Worm (Caenorhabditis elegans) whole organism, early embryonic: ENCODE results near the gene T26H10.2.

Experiments
- aly-1 ChIP-seq: sonication (generic microtip); optimal IDR thresholded peaks from 2 replicates; lab custom pipeline; 2016; ENCODE audit warnings: missing genetic modification characterization, missing compliant biosample characterization
- ama-1 ChIP-seq: fragments of 150-350 bp; optimal IDR thresholded peaks from 2 replicates; lab custom pipeline; 2014
- hmbx-1 ChIP-seq: sonication (generic microtip); optimal IDR thresholded peaks from 2 replicates; lab custom pipeline; 2016; ENCODE audit warnings: mild to moderate bottlenecking, missing genetic modification characterization, missing compliant biosample characterization
- hmg-4 ChIP-seq: fragments of 200-800 bp; sonication (Bioruptor generic); optimal IDR thresholded peaks from 2 replicates; lab custom pipeline; 2018; ENCODE audit warnings: mild to moderate bottlenecking, missing genetic modification characterization, missing compliant biosample characterization
- hnd-1 ChIP-seq: sonication (generic microtip); optimal IDR thresholded peaks from 2 replicates; lab custom pipeline; 2016; ENCODE audit warnings: missing genetic modification characterization, missing compliant biosample characterization
- pes-1 ChIP-seq: fragments of 200-800 bp; sonication (Bioruptor generic); IDR thresholded peaks from 2 replicates; pipeline ENCODE4 v1.3.6; 2022; ENCODE audit warnings: missing genetic modification reagents, missing genetic modification characterization, missing compliant biosample characterization
- sea-1 ChIP-seq: fragments of 200-800 bp; sonication (Bioruptor generic); conservative IDR thresholded peaks from 2 replicates; pipeline ENCODE4 v1.3.6; 2022; ENCODE audit warnings: missing genetic modification characterization, missing compliant biosample characterization
- tbx-11 ChIP-seq: fragments of 200-800 bp; sonication (Bioruptor generic); IDR thresholded peaks from 2 replicates; pipeline ENCODE4 v1.3.6; 2022; ENCODE audit warnings: missing genetic modification characterization, missing compliant biosample characterization

DNA sequence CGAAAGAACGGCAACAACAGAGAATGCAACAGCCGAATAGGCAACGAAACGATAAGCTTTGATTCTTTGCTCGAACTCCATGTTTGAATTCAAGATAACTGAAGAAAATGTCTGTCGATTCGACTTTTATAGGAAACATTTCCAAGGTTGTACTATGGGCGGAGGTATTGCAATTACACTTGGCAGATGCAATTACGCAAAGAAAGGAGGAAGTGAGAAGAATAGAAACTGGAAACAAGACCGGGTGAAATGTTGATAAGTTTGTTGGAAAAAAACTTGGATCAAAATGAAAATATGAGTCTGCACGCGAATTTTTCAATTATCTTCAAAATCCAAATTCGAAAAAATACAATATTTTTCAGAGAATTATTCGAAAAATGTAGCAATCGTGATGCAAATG is 34.7 kb downstream of the T26H10.2 start, which contains the start of gene col-155:
- TF ChIP-seq ama-1 (lab: Kevin White, UChicago) (no peak), tbx-11 (GFP tag; lab: Robert Waterston, UW) (no peak), hmg-4 (GFP tag; lab: Kevin White, UChicago) (no peak), pes-1 (GFP tag; lab: Robert Waterston, UW) (no peak), hmbx-1 (tag; lab: Kevin White, UChicago) (no peak), sea-1 (no peak), aly-1 (no peak), hnd-1 (tag; lab: Kevin White, UChicago) (no peak)
